Worm (Caenorhabditis elegans): ENCODE measurements around the gene nhr-38.

nhr-38 gene

DNA sequence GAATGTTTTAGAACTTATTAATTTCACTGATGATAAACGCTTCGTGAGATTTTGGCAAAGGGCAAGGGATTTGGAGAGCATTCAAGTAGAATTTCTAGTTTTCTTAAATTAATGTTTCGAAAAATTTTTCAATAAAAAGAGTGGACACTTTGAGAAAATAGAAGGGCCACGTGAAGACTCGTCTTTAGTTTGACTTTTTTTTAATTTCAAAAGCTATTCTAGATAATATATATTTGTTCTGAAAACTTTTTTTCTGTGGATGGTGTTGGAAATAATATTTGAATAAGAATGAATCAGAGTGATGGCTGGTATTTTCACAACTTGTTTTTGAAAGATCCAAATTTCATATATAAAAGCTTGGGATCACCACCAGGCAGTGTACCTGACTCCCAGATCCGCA is 38.4 kb downstream of the nhr-38 start, which contains the start of gene C28D4.8:
C28D4.8 (minus strand) TSS at position 101 of the 400 bp plus-strand sequence.
- TF ChIP-seq lin-32 (GFP tag; optimal IDR thresholded peaks at IDR 0.05) = no peak
- no peak for TF ChIP-seq zip-8 (tag; optimal IDR thresholded peaks at IDR 0.05)
- TF ChIP-seq unc-120 (tag; optimal IDR thresholded peaks at IDR 0.05; ENCODE audit: poor library complexity, severe bottlenecking) = no peak
- TF ChIP-seq ztf-11 (tag; optimal IDR thresholded peaks at IDR 0.05) = no peak
- TF ChIP-seq ham-2 (GFP tag; optimal IDR thresholded peaks at IDR 0.05) = no peak
- no peak for TF ChIP-seq lsy-2 (tag; optimal IDR thresholded peaks at IDR 0.05)

DNA sequence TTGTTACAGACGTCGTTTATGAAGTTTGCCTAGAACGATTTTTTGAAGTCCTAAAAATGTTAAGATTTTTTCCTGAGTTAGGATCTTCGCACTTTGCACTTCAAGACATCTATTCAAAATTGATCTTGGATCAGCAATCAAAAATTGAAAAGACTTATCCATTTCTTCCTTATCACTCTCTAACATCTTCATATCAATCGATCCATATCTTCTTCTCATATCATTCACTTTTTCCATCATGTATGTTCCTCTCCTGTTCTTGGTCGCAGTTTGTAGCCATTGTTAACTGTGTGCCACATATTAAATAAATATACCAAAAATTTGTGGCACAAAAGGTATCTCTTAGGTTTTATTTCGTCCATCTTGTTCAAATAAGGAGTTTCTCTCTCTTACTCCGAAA is 45.7 kb downstream of the nhr-38 start:
- no peak for TF ChIP-seq mls-2 (tag; optimal IDR thresholded peaks at IDR 0.05)

DNA sequence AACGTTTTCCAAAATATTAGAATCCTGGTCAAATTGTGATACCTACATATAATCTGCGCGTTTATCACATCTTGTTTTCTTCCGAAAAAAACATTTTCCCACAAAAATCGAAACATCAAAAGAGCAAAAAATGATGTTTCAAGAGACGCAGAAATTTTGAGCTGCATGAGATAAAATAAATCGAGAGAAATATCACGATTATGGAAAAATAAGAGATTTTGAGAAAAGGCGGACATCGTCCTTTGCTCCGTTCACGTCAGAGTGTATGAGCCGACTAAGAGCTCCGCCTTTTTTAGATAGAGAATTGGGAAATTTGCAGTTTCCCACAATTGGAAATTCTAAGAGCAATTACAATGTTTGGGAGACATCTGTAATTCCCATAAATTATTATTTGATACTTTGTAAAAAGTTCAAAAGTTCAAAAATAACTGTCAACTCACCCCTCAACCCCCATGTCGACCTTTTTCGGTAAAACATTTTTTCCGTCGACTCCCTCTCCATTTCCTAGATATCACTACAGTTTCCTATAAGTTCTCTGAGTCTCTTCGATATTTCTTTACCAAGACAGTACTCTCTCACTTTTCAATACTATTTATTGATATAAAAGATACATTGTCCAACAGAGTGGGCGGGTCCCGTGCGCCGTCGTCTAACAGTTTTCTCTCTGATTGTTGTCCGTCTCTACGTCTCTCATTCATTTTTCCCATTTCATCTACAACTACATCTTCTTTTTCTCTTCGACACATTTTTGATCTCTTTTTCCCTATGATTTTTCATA is 46.8 kb downstream of the nhr-38 start:
- TF ChIP-seq lin-13 (tag; optimal IDR thresholded peaks at IDR 0.05) (no peak), sptf-1 (tag; optimal IDR thresholded peaks at IDR 0.05) (no peak), elt-1 (tag; optimal IDR thresholded peaks at IDR 0.05; ENCODE audit: borderline replicate concordance, insufficient read depth) (no peak), ceh-39 (tag; optimal IDR thresholded peaks at IDR 0.05) (no peak), unc-120 (tag; optimal IDR thresholded peaks at IDR 0.05; ENCODE audit: poor library complexity, severe bottlenecking) (no peak), unc-62 (GFP tag; optimal IDR thresholded peaks at IDR 0.05) (no peak), mep-1 (tag; optimal IDR thresholded peaks at IDR 0.05) (no peak), nhr-237 (tag; optimal IDR thresholded peaks at IDR 0.05) (no peak), mab-5 (tag; optimal IDR thresholded peaks at IDR 0.05) (no peak)

DNA sequence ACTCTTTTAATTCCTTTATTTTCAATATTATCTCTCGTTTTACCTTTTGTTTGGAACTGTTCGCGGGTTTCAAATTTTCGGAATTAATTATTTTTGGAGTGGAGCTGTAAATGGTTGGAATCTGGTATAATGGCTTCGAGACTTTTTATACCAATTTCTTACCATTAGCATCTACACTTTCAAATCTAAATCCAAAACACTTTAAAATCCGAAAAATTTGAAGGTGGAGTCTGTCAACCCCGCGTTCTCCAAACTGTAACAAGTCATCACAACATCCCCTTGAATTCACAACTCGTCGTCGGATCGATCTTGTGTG is 47.4 kb downstream of the nhr-38 start, which contains the start of gene nhr-97:
nhr-97 (plus strand) TSS at position 217 of the 316 bp plus-strand sequence.
- TF ChIP-seq unc-39 (tag; optimal IDR thresholded peaks at IDR 0.05) = no peak
- no peak for TF ChIP-seq nhr-2 (tag; optimal IDR thresholded peaks at IDR 0.05)
- TF ChIP-seq lsy-2 (tag; optimal IDR thresholded peaks at IDR 0.05) = no peak
- TF ChIP-seq hlh-1 (tag; optimal IDR thresholded peaks at IDR 0.05) = no peak
- TF ChIP-seq flh-1 (GFP tag; optimal IDR thresholded peaks at IDR 0.05) = no peak

DNA sequence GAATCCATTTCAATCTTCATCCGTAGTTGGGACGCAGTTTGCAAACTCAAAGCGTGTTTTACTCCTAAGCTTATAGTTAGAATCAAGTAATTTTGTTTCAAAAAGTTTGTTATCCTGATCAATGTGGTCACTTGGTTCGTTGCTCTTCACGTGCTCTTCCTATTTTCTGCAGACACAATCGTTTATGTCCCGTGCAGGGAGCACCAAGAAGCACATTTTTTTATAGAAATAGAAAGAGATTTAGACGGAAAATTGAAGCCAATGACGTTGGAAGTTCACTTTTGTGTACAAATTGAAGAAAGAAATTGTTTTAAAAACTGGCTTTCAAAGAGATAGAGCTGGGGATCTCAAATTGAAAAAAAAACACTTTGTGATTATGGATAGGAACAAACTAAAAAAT is 51.8 kb downstream of the nhr-38 start:
- no peak for TF ChIP-seq ces-1 (GFP tag; optimal IDR thresholded peaks at IDR 0.05)
- TF ChIP-seq drap-1 (GFP tag; optimal IDR thresholded peaks at IDR 0.05) = no peak
- TF ChIP-seq mab-5 (tag; optimal IDR thresholded peaks at IDR 0.05) = no peak
- no peak for TF ChIP-seq elt-1 (tag; optimal IDR thresholded peaks at IDR 0.05; ENCODE audit: borderline replicate concordance, insufficient read depth)
- TF ChIP-seq hlh-1 (tag; optimal IDR thresholded peaks at IDR 0.05) = no peak

Measured in whole organism, mixed stage, embryonic.